Worm (Caenorhabditis elegans) whole organism, young adult: ENCODE results near the gene F53C11.9.

Experiments
- B0261.1 ChIP-seq: sonication (generic microtip); optimal IDR thresholded peaks from 2 replicates; lab custom pipeline; 2016; ENCODE audit warnings: mild to moderate bottlenecking, missing genetic modification characterization, moderate library complexity, missing compliant biosample characterization
- C06A6.2 ChIP-seq: fragments of 200-800 bp; sonication (Bioruptor generic); conservative IDR thresholded peaks from 2 replicates; pipeline ENCODE4 v1.3.6; 2022; ENCODE audit warnings: missing genetic modification characterization, missing compliant biosample characterization
- C17E4.6 ChIP-seq: fragments of 200-800 bp; sonication (Bioruptor generic); IDR thresholded peaks from 2 replicates; pipeline ENCODE4 v1.3.6; 2022; ENCODE audit warnings: missing genetic modification reagents, missing genetic modification characterization, missing compliant biosample characterization
- F10E7.11 ChIP-seq: sonication (generic microtip); optimal IDR thresholded peaks from 2 replicates; lab custom pipeline; 2017; ENCODE audit warnings: mild to moderate bottlenecking, missing genetic modification characterization, moderate library complexity, missing compliant biosample characterization
- F49E8.2 ChIP-seq: sonication (generic microtip); optimal IDR thresholded peaks from 3 replicates; lab custom pipeline; 2017; ENCODE audit warnings: missing genetic modification characterization, mild to moderate bottlenecking, missing compliant biosample characterization, antibody characterized with exemption, moderate library complexity; ENCODE audit not compliant: insufficient read depth
- F52B5.7 ChIP-seq: sonication (generic microtip); optimal IDR thresholded peaks from 2 replicates; lab custom pipeline; 2016; ENCODE audit warnings: mild to moderate bottlenecking, missing genetic modification characterization, missing compliant biosample characterization
- K11D2.4 ChIP-seq: fragments of 200-800 bp; sonication (Bioruptor generic); IDR thresholded peaks from 2 replicates; pipeline ENCODE4 v1.3.6; 2022; ENCODE audit warnings: missing genetic modification reagents, missing genetic modification characterization, missing compliant biosample characterization
- K12H6.12 ChIP-seq: fragments of 200-800 bp; sonication (Bioruptor generic); optimal IDR thresholded peaks from 2 replicates; lab custom pipeline; 2018; ENCODE audit warnings: mild to moderate bottlenecking, missing genetic modification characterization, missing compliant biosample characterization
- Y53F4B.3 ChIP-seq: fragments of 200-800 bp; sonication (Bioruptor generic); IDR thresholded peaks from 2 replicates; pipeline ENCODE4 v1.3.6; 2022; ENCODE audit warnings: missing genetic modification reagents, missing genetic modification characterization, missing compliant biosample characterization
- Y53G8AR.9 ChIP-seq: fragments of 200-800 bp; sonication (Bioruptor generic); conservative IDR thresholded peaks from 2 replicates; pipeline ENCODE4 v1.3.6; 2022; ENCODE audit warnings: missing genetic modification reagents, missing genetic modification characterization, missing compliant biosample characterization
- Y67H2A.10 ChIP-seq: fragments of 200-800 bp; sonication (Bioruptor generic); conservative IDR thresholded peaks from 2 replicates; pipeline ENCODE4 v1.3.6; 2022; ENCODE audit warnings: missing genetic modification reagents, missing genetic modification characterization, missing compliant biosample characterization
- Y79H2A.3 ChIP-seq: fragments of 200-800 bp; sonication (Bioruptor generic); conservative IDR thresholded peaks from 2 replicates; pipeline ENCODE4 v1.3.6; 2022; ENCODE audit warnings: missing genetic modification reagents, missing genetic modification characterization, missing compliant biosample characterization
- Y95B8A.8 ChIP-seq: fragments of 200-800 bp; sonication (Bioruptor generic); IDR thresholded peaks from 2 replicates; pipeline ENCODE4 v1.3.6; 2022; ENCODE audit warnings: missing genetic modification reagents, missing genetic modification characterization, missing compliant biosample characterization
- ZK185.1 ChIP-seq: sonication (generic microtip); optimal IDR thresholded peaks from 2 replicates; lab custom pipeline; 2016; ENCODE audit warnings: mild to moderate bottlenecking, missing genetic modification characterization, missing compliant biosample characterization; ENCODE audit not compliant: poor library complexity, severe bottlenecking
- akir-1 ChIP-seq: fragments of 200-800 bp; sonication (Bioruptor generic); optimal IDR thresholded peaks from 2 replicates; lab custom pipeline; 2018; ENCODE audit warnings: mild to moderate bottlenecking, missing genetic modification characterization, moderate library complexity, missing compliant biosample characterization
- aptf-3 ChIP-seq: fragments of 200-800 bp; sonication (Bioruptor generic); IDR thresholded peaks from 2 replicates; pipeline ENCODE4 v1.3.6; 2022; ENCODE audit warnings: missing genetic modification characterization, missing compliant biosample characterization
- attf-3 ChIP-seq: fragments of 200-800 bp; sonication (Bioruptor generic); conservative IDR thresholded peaks from 2 replicates; pipeline ENCODE4 v1.3.6; 2022; ENCODE audit warnings: missing genetic modification reagents, missing genetic modification characterization, missing compliant biosample characterization
- ccch-3 ChIP-seq: fragments of 200-800 bp; sonication (Bioruptor generic); optimal IDR thresholded peaks from 2 replicates; lab custom pipeline; 2018; ENCODE audit warnings: mild to moderate bottlenecking, missing genetic modification characterization, missing compliant biosample characterization
- cebp-2 ChIP-seq: fragments of 200-800 bp; sonication (Bioruptor generic); IDR thresholded peaks from 2 replicates; pipeline ENCODE4 v1.3.6; 2022; ENCODE audit warnings: missing genetic modification characterization, missing compliant biosample characterization
- ceh-100 ChIP-seq: fragments of 200-800 bp; sonication (Bioruptor generic); IDR thresholded peaks from 2 replicates; pipeline ENCODE4 v1.3.6; 2022; ENCODE audit warnings: missing genetic modification reagents, missing genetic modification characterization, missing compliant biosample characterization
- ceh-27 ChIP-seq: fragments of 200-800 bp; sonication (Bioruptor generic); optimal IDR thresholded peaks from 2 replicates; lab custom pipeline; 2018; ENCODE audit warnings: mild to moderate bottlenecking, missing genetic modification characterization, moderate library complexity, missing compliant biosample characterization
- ceh-91 ChIP-seq: fragments of 200-800 bp; sonication (Bioruptor generic); IDR thresholded peaks from 2 replicates; pipeline ENCODE4 v1.3.6; 2022; ENCODE audit warnings: missing genetic modification reagents, missing genetic modification characterization, missing compliant biosample characterization
- chd-7 ChIP-seq: sonication (generic microtip); optimal IDR thresholded peaks from 2 replicates; lab custom pipeline; 2016; ENCODE audit warnings: mild to moderate bottlenecking, missing genetic modification characterization, moderate library complexity, missing compliant biosample characterization
- die-1 ChIP-seq: sonication (generic microtip); optimal IDR thresholded peaks from 2 replicates; lab custom pipeline; 2016; ENCODE audit warnings: missing genotype, mild to moderate bottlenecking, missing genetic modification characterization, missing compliant biosample characterization
- dox-1 ChIP-seq: fragments of 200-800 bp; sonication (Bioruptor generic); IDR thresholded peaks from 2 replicates; pipeline ENCODE4 v1.3.6; 2022; ENCODE audit warnings: missing genetic modification reagents, missing genetic modification characterization, missing compliant biosample characterization
- gei-17 ChIP-seq: fragments of 200-800 bp; sonication (Bioruptor generic); optimal IDR thresholded peaks from 2 replicates; lab custom pipeline; 2018; ENCODE audit warnings: mild to moderate bottlenecking, missing genetic modification characterization, missing compliant biosample characterization
- hlh-26 ChIP-seq: fragments of 200-800 bp; sonication (Bioruptor generic); conservative IDR thresholded peaks from 2 replicates; pipeline ENCODE4 v1.3.6; 2022; ENCODE audit warnings: missing genetic modification reagents, missing genetic modification characterization, missing compliant biosample characterization
- hmg-1.2 ChIP-seq: fragments of 200-800 bp; sonication (Bioruptor generic); IDR thresholded peaks from 2 replicates; pipeline ENCODE4 v1.3.6; 2022; ENCODE audit warnings: missing genetic modification reagents, missing genetic modification characterization, missing compliant biosample characterization
- let-607 ChIP-seq, 2 experiments: fragments of 200-800 bp in 1 of 2; sonication (Bioruptor generic) in 1 of 2; sonication (generic microtip) in 1 of 2; optimal IDR thresholded peaks; 2 replicates each; lab custom pipeline; 2016 to 2018; ENCODE audit warnings: mild to moderate bottlenecking in 2 of 2, missing compliant biosample characterization in 2 of 2, missing genetic modification characterization in 2 of 2, moderate library complexity in 2 of 2, missing genotype in 1 of 2
- lin-40 ChIP-seq: sonication (generic microtip); optimal IDR thresholded peaks from 2 replicates; lab custom pipeline; 2016; ENCODE audit warnings: missing genetic modification characterization, mild to moderate bottlenecking, missing compliant biosample characterization, missing genotype, missing genetic modification reagents
- lin-54 ChIP-seq: fragments of 200-800 bp; sonication (Bioruptor generic); optimal IDR thresholded peaks from 2 replicates; lab custom pipeline; 2018; ENCODE audit warnings: mild to moderate bottlenecking, missing genetic modification characterization, missing compliant biosample characterization
- madf-3 ChIP-seq: fragments of 200-800 bp; sonication (Bioruptor generic); IDR thresholded peaks from 2 replicates; pipeline ENCODE4 v1.3.6; 2022; ENCODE audit warnings: missing genetic modification reagents, missing genetic modification characterization, missing compliant biosample characterization
- madf-8 ChIP-seq: fragments of 200-800 bp; sonication (Bioruptor generic); conservative IDR thresholded peaks from 2 replicates; pipeline ENCODE4 v1.3.6; 2022; ENCODE audit warnings: missing genetic modification reagents, missing genetic modification characterization, missing compliant biosample characterization
- nhr-27 ChIP-seq: fragments of 200-800 bp; sonication (Bioruptor generic); optimal IDR thresholded peaks from 2 replicates; lab custom pipeline; 2018; ENCODE audit warnings: mild to moderate bottlenecking, missing genetic modification characterization, moderate library complexity, missing compliant biosample characterization
- nhr-90 ChIP-seq: sonication (generic microtip); optimal IDR thresholded peaks from 2 replicates; lab custom pipeline; 2016; ENCODE audit warnings: missing genotype, mild to moderate bottlenecking, missing genetic modification characterization, missing compliant biosample characterization
- pbrm-1 ChIP-seq: fragments of 200-800 bp; sonication (Bioruptor generic); IDR thresholded peaks from 2 replicates; pipeline ENCODE4 v1.3.6; 2022; ENCODE audit warnings: missing genetic modification reagents, missing genetic modification characterization, missing compliant biosample characterization
- pha-4 ChIP-seq: fragments of 150-350 bp; sonication (generic microtip); optimal IDR thresholded peaks from 2 replicates; lab custom pipeline; 2014; ENCODE audit warnings: missing biosample characterization, missing genetic modification reagents, missing genetic modification characterization
- rcor-1 ChIP-seq: fragments of 200-800 bp; sonication (Bioruptor generic); IDR thresholded peaks from 2 replicates; pipeline ENCODE4 v1.3.6; 2022; ENCODE audit warnings: missing genetic modification reagents, missing genetic modification characterization, missing compliant biosample characterization
- rec-8 ChIP-seq, 2 experiments: sonication (generic microtip); optimal IDR thresholded peaks; 2 replicates each; lab custom pipeline; 2016; ENCODE audit warnings: mild to moderate bottlenecking in 2 of 2, missing genetic modification characterization in 2 of 2, missing genetic modification reagents in 2 of 2, missing genotype in 2 of 2, missing biosample characterization in 1 of 2, missing compliant biosample characterization in 1 of 2, moderate library complexity in 1 of 2
- snpc-3.4 ChIP-seq: sonication (generic microtip); optimal IDR thresholded peaks from 2 replicates; lab custom pipeline; 2017; ENCODE audit warnings: missing genetic modification characterization, mild to moderate bottlenecking, missing compliant biosample characterization, antibody characterized with exemption, moderate library complexity, missing genotype, missing genetic modification reagents
- tbp1 ChIP-seq: fragments of 200-800 bp; sonication (Bioruptor generic); optimal IDR thresholded peaks from 2 replicates; lab custom pipeline; 2018; ENCODE audit warnings: mild to moderate bottlenecking, missing genetic modification characterization, missing compliant biosample characterization
- tbx-9 ChIP-seq: sonication (generic microtip); optimal IDR thresholded peaks from 2 replicates; lab custom pipeline; 2016; ENCODE audit warnings: borderline replicate concordance, missing genetic modification characterization, inconsistent platforms, missing compliant biosample characterization
- zfh-2 ChIP-seq: fragments of 200-800 bp; sonication (Bioruptor generic); conservative IDR thresholded peaks from 2 replicates; pipeline ENCODE4 v1.3.6; 2022; ENCODE audit warnings: missing genetic modification reagents, missing genetic modification characterization, missing compliant biosample characterization
- ztf-25 ChIP-seq: fragments of 200-800 bp; sonication (Bioruptor generic); IDR thresholded peaks from 2 replicates; pipeline ENCODE4 v1.3.6; 2022; ENCODE audit warnings: missing genetic modification reagents, missing genetic modification characterization, missing compliant biosample characterization
- ztf-28 ChIP-seq: fragments of 200-800 bp; sonication (Bioruptor generic); IDR thresholded peaks from 2 replicates; pipeline ENCODE4 v1.3.6; 2022; ENCODE audit warnings: missing genetic modification reagents, missing genetic modification characterization, missing compliant biosample characterization
- ztf-3 ChIP-seq: fragments of 200-800 bp; sonication (Bioruptor generic); optimal IDR thresholded peaks from 2 replicates; lab custom pipeline; 2018; ENCODE audit warnings: mild to moderate bottlenecking, missing genetic modification characterization, missing compliant biosample characterization
- ztf-6 ChIP-seq: fragments of 200-800 bp; sonication (Bioruptor generic); IDR thresholded peaks from 2 replicates; pipeline ENCODE4 v1.3.6; 2022; ENCODE audit warnings: missing genetic modification reagents, missing genetic modification characterization, missing compliant biosample characterization

F53C11.9 gene

ce11 chrV:13818824-13819408 lies 41.1 kb downstream of the F53C11.9 start, which contains the start of gene sel-10:
Gene sel-10, plus strand, starts transcription at chrV:13819361.
- TF ChIP-seq Y53G8AR.9 (GFP tag; lab: Robert Waterston, UW): no peak
- no peak for TF ChIP-seq Y67H2A.10 (GFP tag; lab: Robert Waterston, UW)
- no peak for TF ChIP-seq lin-54 (GFP tag; lab: Kevin White, UChicago)
- no peak for TF ChIP-seq cebp-2
- no peak for TF ChIP-seq hmg-1.2
- no peak for TF ChIP-seq die-1
- peak; percentile 18 for TF ChIP-seq snpc-3.4 (tag; lab: Kevin White, UChicago)
- no peak for TF ChIP-seq F49E8.2 (tag; lab: Kevin White, UChicago)
- TF ChIP-seq lin-40 (tag; lab: Kevin White, UChicago): no peak
- no peak for TF ChIP-seq C06A6.2 (GFP tag; lab: Robert Waterston, UW)
- TF ChIP-seq rec-8 (tag; optimal IDR thresholded peaks at IDR 0.05; lab: Kevin White, UChicago): no peak
- TF ChIP-seq K11D2.4 (GFP tag; lab: Robert Waterston, UW): 0 out of 2 replicates have a peak, but pooled peaks have one; percentile 42
- no peak for TF ChIP-seq Y95B8A.8 (GFP tag; lab: Robert Waterston, UW)
- no peak for TF ChIP-seq nhr-27 (tag; lab: Kevin White, UChicago)
- no peak for TF ChIP-seq chd-7 (tag; lab: Kevin White, UChicago)
- no peak for TF ChIP-seq nhr-90 (tag; lab: Kevin White, UChicago)
- no peak for TF ChIP-seq madf-3
- no peak for TF ChIP-seq ztf-6 (GFP tag; lab: Robert Waterston, UW)
- 0 out of 2 replicates have a peak, but pooled peaks have one; percentile 20 for TF ChIP-seq attf-3
- TF ChIP-seq ztf-3 (GFP tag; lab: Kevin White, UChicago): no peak
- TF ChIP-seq pha-4 (tag; lab: Kevin White, UChicago): no peak
- TF ChIP-seq K12H6.12 (tag; lab: Kevin White, UChicago): peak; percentile 31
- TF ChIP-seq F52B5.7 (tag; lab: Kevin White, UChicago): no peak
- TF ChIP-seq Y79H2A.3 (GFP tag; lab: Robert Waterston, UW): no peak
- no peak for TF ChIP-seq tbx-9 (tag; lab: Kevin White, UChicago)
- TF ChIP-seq ztf-25 (GFP tag; lab: Robert Waterston, UW): no peak
- TF ChIP-seq rcor-1 (GFP tag; lab: Robert Waterston, UW): peak; percentile 31; the same call in 1 of the 2 replicates
- TF ChIP-seq gei-17 (GFP tag; lab: Kevin White, UChicago): no peak
- peak; percentile 67 for TF ChIP-seq ZK185.1 (tag; lab: Kevin White, UChicago)
- TF ChIP-seq ceh-100 (GFP tag; lab: Robert Waterston, UW): no peak
- no peak for TF ChIP-seq ztf-28 (GFP tag; lab: Robert Waterston, UW)
- TF ChIP-seq let-607 (tag; optimal IDR thresholded peaks at IDR 0.05; lab: Kevin White, UChicago): no peak
- no peak for TF ChIP-seq F10E7.11 (tag; lab: Kevin White, UChicago)
- no peak for TF ChIP-seq akir-1 (GFP tag; lab: Kevin White, UChicago)
- no peak; the same call in 1 of the 2 replicates for TF ChIP-seq dox-1 (GFP tag; lab: Robert Waterston, UW)
- no peak for TF ChIP-seq ceh-27 (GFP tag; lab: Kevin White, UChicago)
- no peak for TF ChIP-seq ccch-3
- TF ChIP-seq pbrm-1 (GFP tag; lab: Robert Waterston, UW): no peak
- TF ChIP-seq Y53F4B.3 (GFP tag; lab: Robert Waterston, UW): no peak
- TF ChIP-seq aptf-3 (GFP tag; lab: Robert Waterston, UW): no peak
- no peak for TF ChIP-seq ceh-91 (GFP tag; lab: Robert Waterston, UW)
- TF ChIP-seq B0261.1: no peak
- no peak for TF ChIP-seq hlh-26 (GFP tag; lab: Robert Waterston, UW)
- no peak for TF ChIP-seq zfh-2
- 0 out of 2 replicates have a peak, but pooled peaks have one; percentile 13 for TF ChIP-seq madf-8 (GFP tag; lab: Robert Waterston, UW)
- TF ChIP-seq C17E4.6 (GFP tag; lab: Robert Waterston, UW): no peak
- TF ChIP-seq tbp1 (GFP tag; lab: Kevin White, UChicago): no peak
